Fruit fly (Drosophila melanogaster) whole organism, embryonic: Measurements from ENCODE around the gene CG10993.

Experiments
- Adf1 ChIP-seq: fragments of 200-800 bp; sonication (Bioruptor generic); IDR thresholded peaks from 2 replicates; pipeline ENCODE4 v1.3.6; 2022; ENCODE audit warnings: missing biosample characterization, missing genetic modification characterization
- CG10431 ChIP-seq: fragments of 200-800 bp; sonication (Bioruptor generic); optimal IDR thresholded peaks from 3 replicates; lab custom pipeline; 2018; ENCODE audit warnings: missing biosample characterization, mild to moderate bottlenecking, missing genetic modification characterization
- CG11398 ChIP-seq: fragments of 200-800 bp; sonication (Bioruptor generic); optimal IDR thresholded peaks from 2 replicates; lab custom pipeline; 2016; ENCODE audit warnings: missing biosample characterization, missing genetic modification characterization
- CG11504 ChIP-seq: fragments of 200-800 bp; sonication (Bioruptor generic); optimal IDR thresholded peaks from 3 replicates; lab custom pipeline; 2019; ENCODE audit warnings: missing biosample characterization, mild to moderate bottlenecking, missing genetic modification characterization, moderate library complexity
- CG12391 ChIP-seq: fragments of 200-800 bp; sonication (Bioruptor generic); optimal IDR thresholded peaks from 3 replicates; lab custom pipeline; 2018; ENCODE audit warnings: missing biosample characterization, mild to moderate bottlenecking, missing genetic modification characterization, moderate library complexity
- CG13123 ChIP-seq: fragments of 200-800 bp; sonication (Bioruptor generic); optimal IDR thresholded peaks from 2 replicates; lab custom pipeline; 2016; ENCODE audit warnings: missing biosample characterization, missing genetic modification characterization
- CG17186 ChIP-seq: fragments of 200-800 bp; sonication (Bioruptor generic); optimal IDR thresholded peaks from 3 replicates; lab custom pipeline; 2017; ENCODE audit warnings: missing biosample characterization, missing genetic modification reagents, missing genetic modification characterization
- CG18764 ChIP-seq: fragments of 200-800 bp; sonication (Bioruptor generic); optimal IDR thresholded peaks from 3 replicates; lab custom pipeline; 2016; ENCODE audit warnings: missing biosample characterization, missing genetic modification characterization
- CG2116 ChIP-seq: fragments of 200-800 bp; sonication (Bioruptor generic); optimal IDR thresholded peaks from 3 replicates; lab custom pipeline; 2018; ENCODE audit warnings: missing biosample characterization, mild to moderate bottlenecking, missing genetic modification characterization
- CG31224 ChIP-seq: fragments of 200-800 bp; sonication (Bioruptor generic); IDR thresholded peaks from 2 replicates; pipeline ENCODE4 v1.3.6; 2022; ENCODE audit warnings: missing biosample characterization, missing genetic modification characterization
- CG31365 ChIP-seq: fragments of 200-800 bp; sonication (Bioruptor generic); optimal IDR thresholded peaks from 2 replicates; lab custom pipeline; 2018; ENCODE audit warnings: missing biosample characterization, mild to moderate bottlenecking, missing genetic modification characterization
- CG3407 ChIP-seq: fragments of 200-800 bp; sonication (Bioruptor generic); optimal IDR thresholded peaks from 2 replicates; lab custom pipeline; 2018; ENCODE audit warnings: missing biosample characterization, mild to moderate bottlenecking, missing genetic modification characterization
- CG34422 ChIP-seq: fragments of 200-800 bp; sonication (Bioruptor generic); IDR thresholded peaks from 3 replicates; pipeline ENCODE4 v1.3.6; 2022; ENCODE audit warnings: missing biosample characterization, missing genetic modification characterization
- CG7271 ChIP-seq: fragments of 200-800 bp; sonication (Bioruptor generic); optimal IDR thresholded peaks from 2 replicates; lab custom pipeline; 2018; ENCODE audit warnings: missing biosample characterization, mild to moderate bottlenecking, missing genetic modification characterization, moderate library complexity
- CG7987 ChIP-seq: fragments of 200-800 bp; sonication (Bioruptor generic); optimal IDR thresholded peaks from 2 replicates; lab custom pipeline; 2018; ENCODE audit warnings: missing biosample characterization, mild to moderate bottlenecking, missing genetic modification characterization, moderate library complexity
- CG8359 ChIP-seq: fragments of 200-800 bp; sonication (Bioruptor generic); optimal IDR thresholded peaks from 2 replicates; lab custom pipeline; 2017; ENCODE audit warnings: missing biosample characterization, mild to moderate bottlenecking, missing genetic modification characterization, borderline replicate concordance
- CG8388 ChIP-seq: fragments of 200-800 bp; sonication (Bioruptor generic); optimal IDR thresholded peaks from 2 replicates; lab custom pipeline; 2019; ENCODE audit warnings: missing biosample characterization, mild to moderate bottlenecking, missing genetic modification characterization, moderate library complexity
- CG8478 ChIP-seq: fragments of >200 bp; optimal IDR thresholded peaks from 2 replicates; lab custom pipeline; 2018
- Chrac-16 ChIP-seq: fragments of 200-800 bp; sonication (Bioruptor generic); optimal IDR thresholded peaks from 3 replicates; lab custom pipeline; 2016; ENCODE audit warnings: missing biosample characterization, missing genetic modification characterization
- D19A ChIP-seq: fragments of 200-800 bp; optimal IDR thresholded peaks from 3 replicates; lab custom pipeline; 2019; ENCODE audit warnings: missing biosample characterization, mild to moderate bottlenecking, missing genetic modification characterization, moderate library complexity
- E2f1 ChIP-seq: fragments of 200-800 bp; sonication (Bioruptor generic); IDR thresholded peaks from 2 replicates; pipeline ENCODE4 v1.3.6; 2022; ENCODE audit warnings: missing biosample characterization, missing genetic modification characterization
- HLH54F ChIP-seq: fragments of 200-800 bp; sonication (Bioruptor generic); optimal IDR thresholded peaks from 3 replicates; lab custom pipeline; 2016; ENCODE audit warnings: missing biosample characterization, missing genetic modification characterization
- Hand ChIP-seq: fragments of 200-800 bp; sonication (Bioruptor generic); optimal IDR thresholded peaks from 2 replicates; lab custom pipeline; 2017; ENCODE audit warnings: mild to moderate bottlenecking, missing biosample characterization, missing genetic modification reagents, missing genetic modification characterization
- Hmr ChIP-seq: fragments of 200-800 bp; sonication (Bioruptor generic); optimal IDR thresholded peaks from 3 replicates; lab custom pipeline; 2017; ENCODE audit warnings: mild to moderate bottlenecking, missing biosample characterization, missing genetic modification reagents, missing genetic modification characterization
- Ravus ChIP-seq: fragments of 200-800 bp; sonication (Bioruptor generic); IDR thresholded peaks from 2 replicates; pipeline ENCODE4 v1.3.6; 2022; ENCODE audit warnings: missing biosample characterization, missing genetic modification characterization
- Rx ChIP-seq: fragments of 200-800 bp; sonication (Bioruptor generic); IDR thresholded peaks from 2 replicates; pipeline ENCODE4 v1.3.6; 2022; ENCODE audit warnings: missing biosample characterization, missing genetic modification characterization
- Scr ChIP-seq: fragments of 200-800 bp; sonication (Bioruptor generic); IDR thresholded peaks from 2 replicates; pipeline ENCODE4 v1.3.6; 2022; ENCODE audit warnings: missing biosample characterization, missing genetic modification characterization; ENCODE audit not compliant: partially characterized antibody
- Sry-δ ChIP-seq: fragments of 200-800 bp; sonication (Bioruptor generic); optimal IDR thresholded peaks from 2 replicates; lab custom pipeline; 2016; ENCODE audit warnings: missing biosample characterization, missing genetic modification characterization
- Trl ChIP-seq, 3 experiments: fragments of >200 bp in 2 of 3; fragments of 200-800 bp in 1 of 3; sonication (Bioruptor generic) in 1 of 3; optimal IDR thresholded peaks; 2 replicates in 1 of 3; 3 replicates in 2 of 3; lab custom pipeline; 2016 to 2017; ENCODE audit warnings: missing biosample characterization in 1 of 3, missing genetic modification characterization in 1 of 3
- bab2 ChIP-seq: fragments of 200-800 bp; sonication (Bioruptor generic); optimal IDR thresholded peaks from 2 replicates; lab custom pipeline; 2016; ENCODE audit warnings: missing biosample characterization, missing genetic modification characterization
- cas ChIP-seq: fragments of 200-800 bp; sonication (Bioruptor generic); IDR thresholded peaks from 2 replicates; pipeline ENCODE4 v1.3.6; 2022; ENCODE audit warnings: missing biosample characterization, missing genetic modification characterization
- caup ChIP-seq: fragments of 200-800 bp; sonication (Bioruptor generic); optimal IDR thresholded peaks from 3 replicates; lab custom pipeline; 2017; ENCODE audit warnings: missing biosample characterization, mild to moderate bottlenecking, missing genetic modification characterization, moderate library complexity; ENCODE audit not compliant: severe bottlenecking
- disco-r ChIP-seq: fragments of 200-800 bp; sonication (Bioruptor generic); optimal IDR thresholded peaks from 2 replicates; lab custom pipeline; 2016; ENCODE audit warnings: missing biosample characterization, missing genetic modification characterization
- fd64A ChIP-seq: fragments of 200-800 bp; sonication (Bioruptor generic); optimal IDR thresholded peaks from 3 replicates; lab custom pipeline; 2018; ENCODE audit warnings: missing biosample characterization, mild to moderate bottlenecking, missing genetic modification characterization
- gcm ChIP-seq: fragments of 200-800 bp; sonication (Bioruptor generic); optimal IDR thresholded peaks from 2 replicates; lab custom pipeline; 2019; ENCODE audit warnings: missing biosample characterization, mild to moderate bottlenecking, missing genetic modification characterization, moderate library complexity
- gfzf ChIP-seq: fragments of 200-800 bp; sonication (Bioruptor generic); optimal IDR thresholded peaks from 2 replicates; lab custom pipeline; 2016; ENCODE audit warnings: missing biosample characterization, mild to moderate bottlenecking, missing genetic modification characterization, moderate library complexity
- gsb ChIP-seq: fragments of 200-800 bp; sonication (Bioruptor generic); IDR thresholded peaks from 2 replicates; pipeline ENCODE4 v1.3.6; 2022; ENCODE audit warnings: missing biosample characterization, missing genetic modification characterization
- gt ChIP-seq: fragments of 200-800 bp; sonication (Bioruptor generic); IDR thresholded peaks from 2 replicates; pipeline ENCODE4 v1.3.6; 2022; ENCODE audit warnings: missing biosample characterization, missing genetic modification characterization
- hb ChIP-seq: fragments of 200-800 bp; sonication (Bioruptor generic); IDR thresholded peaks from 3 replicates; pipeline ENCODE4 v1.3.6; 2022; ENCODE audit warnings: missing biosample characterization, missing genetic modification characterization; ENCODE audit not compliant: partially characterized antibody
- kay ChIP-seq: fragments of 200-800 bp; sonication (Bioruptor generic); optimal IDR thresholded peaks from 2 replicates; lab custom pipeline; 2016; ENCODE audit warnings: missing biosample characterization, missing genetic modification characterization
- lola ChIP-seq, 3 experiments: fragments of >200 bp in 2 of 3; fragments of 200-800 bp in 1 of 3; sonication (Bioruptor generic) in 1 of 3; optimal IDR thresholded peaks; 2 replicates each; lab custom pipeline; 2017 to 2019; ENCODE audit warnings: missing biosample characterization in 3 of 3, missing genetic modification characterization in 3 of 3, mild to moderate bottlenecking in 1 of 3, moderate library complexity in 1 of 3
- mam ChIP-seq: fragments of 200-800 bp; sonication (Bioruptor generic); optimal IDR thresholded peaks from 3 replicates; lab custom pipeline; 2016; ENCODE audit warnings: missing biosample characterization, missing genetic modification characterization
- onecut ChIP-seq: fragments of 200-800 bp; sonication (Bioruptor generic); IDR thresholded peaks from 2 replicates; pipeline ENCODE4 v1.3.6; 2022; ENCODE audit warnings: missing biosample characterization, missing genetic modification characterization
- repo ChIP-seq: fragments of 200-800 bp; sonication (Bioruptor generic); optimal IDR thresholded peaks from 2 replicates; lab custom pipeline; 2016; ENCODE audit warnings: missing biosample characterization, missing genetic modification characterization
- sisA ChIP-seq: fragments of 200-800 bp; sonication (Bioruptor generic); IDR thresholded peaks from 2 replicates; pipeline ENCODE4 v1.3.6; 2022; ENCODE audit warnings: missing biosample characterization, missing genetic modification characterization
- trem ChIP-seq: fragments of 200-800 bp; optimal IDR thresholded peaks from 3 replicates; lab custom pipeline; 2019; ENCODE audit warnings: missing biosample characterization, mild to moderate bottlenecking, missing genetic modification characterization, moderate library complexity
- tup ChIP-seq: fragments of 200-800 bp; sonication (Bioruptor generic); optimal IDR thresholded peaks from 2 replicates; lab custom pipeline; 2016; ENCODE audit warnings: missing biosample characterization, mild to moderate bottlenecking, missing genetic modification characterization, moderate library complexity
- twi ChIP-seq: fragments of 200-800 bp; optimal IDR thresholded peaks from 2 replicates; lab custom pipeline; 2019; ENCODE audit warnings: missing biosample characterization, mild to moderate bottlenecking, missing genetic modification characterization, moderate library complexity
- zfh1 ChIP-seq: fragments of 200-800 bp; sonication (Bioruptor generic); IDR thresholded peaks from 3 replicates; pipeline ENCODE4 v1.3.6; 2022; ENCODE audit warnings: missing biosample characterization, missing genetic modification characterization

CG10993 gene

DNA sequence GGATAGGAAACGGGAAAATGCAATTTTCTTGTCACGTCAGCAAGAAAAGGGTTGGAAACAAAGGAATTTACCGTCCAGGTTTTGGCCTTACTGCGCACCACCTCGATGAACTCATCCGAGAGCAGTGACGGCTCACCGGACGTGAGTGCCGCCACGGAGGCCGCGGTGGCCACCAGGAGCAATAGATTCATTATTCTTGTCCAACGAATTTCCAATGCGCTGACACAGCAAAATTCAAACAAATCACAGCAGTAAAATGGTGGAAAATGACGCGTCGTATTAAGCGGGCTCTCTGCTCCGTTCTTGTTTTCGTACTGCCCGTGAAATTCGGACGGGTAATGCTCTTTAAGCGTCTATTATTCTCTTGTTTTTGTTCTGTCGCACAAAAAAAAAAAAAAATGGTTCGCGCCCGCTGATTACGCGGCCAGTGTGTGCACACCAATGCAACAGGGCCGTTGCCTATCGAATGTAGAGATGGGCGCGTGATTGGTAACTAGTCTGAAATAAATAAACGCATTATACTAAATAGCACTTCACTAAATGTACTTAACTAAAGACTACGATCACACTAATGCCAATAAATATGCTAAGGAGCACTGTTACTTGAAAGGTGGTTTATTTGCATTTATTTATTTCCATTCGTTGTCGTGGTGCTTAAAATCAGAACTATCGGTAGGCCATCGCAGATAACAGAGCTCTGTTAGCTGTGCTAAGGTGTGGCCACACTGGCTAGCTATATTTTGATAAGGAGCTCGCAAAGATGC, 9.0 kb downstream of the CG10993 start, which contains the start of the genes CtsB and amrt (continued):
- TF ChIP-seq gcm (GFP tag; lab: Kevin White, UChicago) (peak; percentile 41), disco-r (no peak), Adf1 (GFP tag; lab: Robert Waterston, UW) (no peak), Hand (no peak), gt (GFP tag; lab: Robert Waterston, UW) (no peak), cas (no peak), Ravus (no peak), E2f1 (GFP tag; lab: Robert Waterston, UW) (no peak), CG3407 (GFP tag; lab: Kevin White, UChicago) (no peak), tup (GFP tag; lab: Kevin White, UChicago) (no peak), HLH54F (GFP tag; lab: Kevin White, UChicago) (peak; percentile 67), onecut (no peak), hb (GFP tag; lab: Robert Waterston, UW) (peak; percentile 78), kay (GFP tag; lab: Kevin White, UChicago) (peak; percentile 28), Chrac-16 (GFP tag; lab: Kevin White, UChicago) (peak; percentile 44), CG31365 (tag; lab: Kevin White, UChicago) (no peak), twi (tag; lab: Kevin White, UChicago) (peak; percentile 34), Scr (GFP tag; lab: Robert Waterston, UW) (peak; percentile 89), CG13123 (GFP tag; lab: Kevin White, UChicago) (no peak), CG8388 (peak; percentile 12), CG2116 (GFP tag; lab: Kevin White, UChicago) (peak; percentile 49), lola (GFP tag; optimal IDR thresholded peaks at IDR 0.05; lab: Kevin White, UChicago) (peak in 1 of 3 experiments; percentile 42), sisA (GFP tag; lab: Robert Waterston, UW) (0 out of 2 replicates have a peak, but pooled peaks have one; percentile 5), Sry-δ (peak; percentile 93), gfzf (GFP tag; lab: Kevin White, UChicago) (peak; percentile 28), Rx (GFP tag; lab: Robert Waterston, UW) (no peak), caup (GFP tag; lab: Kevin White, UChicago) (peak; percentile 28), CG7271 (tag; lab: Kevin White, UChicago) (no peak), fd64A (GFP tag; lab: Kevin White, UChicago) (no peak), gsb (GFP tag; lab: Robert Waterston, UW) (no peak), CG10431 (GFP tag; lab: Kevin White, UChicago) (no peak), CG7987 (GFP tag; lab: Kevin White, UChicago) (no peak), CG18764 (GFP tag; lab: Kevin White, UChicago) (no peak), zfh1 (GFP tag; lab: Robert Waterston, UW) (no peak), mam (GFP tag; lab: Kevin White, UChicago) (peak; percentile 70), CG11504 (no peak), Hmr (peak; percentile 43), bab2 (GFP tag; lab: Kevin White, UChicago) (peak; percentile 52), Trl (optimal IDR thresholded peaks at IDR 0.05; lab: Kevin White, UChicago) (peak in 1 of 2 experiments; percentile 25), Trl (GFP tag; optimal IDR thresholded peaks at IDR 0.05; lab: Kevin White, UChicago) (peak; percentile 65), CG8359 (GFP tag; lab: Kevin White, UChicago) (no peak), CG17186 (GFP tag; lab: Kevin White, UChicago) (peak; percentile 95), CG31224 (GFP tag; lab: Robert Waterston, UW) (no peak), D19A (tag; lab: Kevin White, UChicago) (no peak), CG11398 (peak; percentile 52), CG34422 (GFP tag; lab: Robert Waterston, UW) (0 out of 3 replicates have a peak, but pooled peaks have one; percentile 18), CG8478 (lab: Kevin White, UChicago) (no peak), trem (tag; lab: Kevin White, UChicago) (peak; percentile 44), repo (peak; percentile 29), CG12391 (peak; percentile 56)
